Worm (Caenorhabditis elegans) whole organism, L1 larva: ENCODE data around the gene Y49F6B.20.

ENCODE experiments used
- aha-1 ChIP-seq: fragments of 150-350 bp; optimal IDR thresholded peaks from 2 replicates; lab custom pipeline; 2014; ENCODE audit warnings: missing biosample characterization, missing genetic modification characterization
- ama-1 ChIP-seq: fragments of 150-350 bp; optimal IDR thresholded peaks from 2 replicates; lab custom pipeline; 2014
- blmp-1 ChIP-seq: fragments of 150-350 bp; optimal IDR thresholded peaks from 2 replicates; lab custom pipeline; 2014; ENCODE audit warnings: missing biosample characterization, missing genetic modification characterization
- ceh-8 ChIP-seq: fragments of 200-800 bp; sonication (Bioruptor generic); optimal IDR thresholded peaks from 2 replicates; lab custom pipeline; 2018; ENCODE audit warnings: mild to moderate bottlenecking, missing genetic modification characterization, moderate library complexity, missing compliant biosample characterization
- ceh-82 ChIP-seq, 3 experiments: fragments of 150-350 bp in 1 of 3; sonication (generic microtip) in 2 of 3; optimal IDR thresholded peaks; 2 replicates each; lab custom pipeline; 2014 to 2017; ENCODE audit warnings: missing biosample characterization in 3 of 3, missing genetic modification characterization in 3 of 3
- ceh-88 ChIP-seq: fragments of 200-800 bp; sonication (Bioruptor generic); IDR thresholded peaks from 2 replicates; pipeline ENCODE4 v1.3.6; 2022; ENCODE audit warnings: missing genetic modification characterization, missing compliant biosample characterization
- ceh-90 ChIP-seq: sonication (generic microtip); optimal IDR thresholded peaks from 2 replicates; lab custom pipeline; 2016; ENCODE audit warnings: missing genetic modification characterization, missing compliant biosample characterization
- dpl-1 ChIP-seq, 3 experiments: fragments of 150-350 bp in 2 of 3; sonication (generic microtip) in 1 of 3; optimal IDR thresholded peaks; 2 replicates each; lab custom pipeline; 2014 to 2017; ENCODE audit warnings: missing biosample characterization in 3 of 3, missing genetic modification characterization in 3 of 3, missing genetic modification reagents in 3 of 3
- efl-1 ChIP-seq, 4 experiments: fragments of 150-350 bp; optimal IDR thresholded peaks in 3 of 4; peaks in 1 of 4; 1 replicate in 1 of 4; 2 replicates in 3 of 4; lab custom pipeline; 2014; ENCODE audit warnings: missing biosample characterization in 2 of 4, missing genetic modification characterization in 2 of 4, missing genetic modification reagents in 2 of 4
- efl-3 ChIP-seq: fragments of 200-800 bp; sonication (Bioruptor generic); optimal IDR thresholded peaks from 2 replicates; lab custom pipeline; 2018; ENCODE audit warnings: mild to moderate bottlenecking, missing genetic modification characterization, missing compliant biosample characterization
- egl-13 ChIP-seq: sonication (generic microtip); optimal IDR thresholded peaks from 2 replicates; lab custom pipeline; 2016; ENCODE audit warnings: missing genotype, missing genetic modification reagents, missing genetic modification characterization, missing compliant biosample characterization
- egl-27 ChIP-seq, 2 experiments: fragments of 150-350 bp in 1 of 2; sonication (generic microtip); optimal IDR thresholded peaks; 3 replicates each; lab custom pipeline; 2017 to 2018; ENCODE audit warnings: missing biosample characterization in 2 of 2, missing genetic modification characterization in 2 of 2, missing genetic modification reagents in 2 of 2
- elt-2 ChIP-seq: sonication (generic microtip); optimal IDR thresholded peaks from 2 replicates; lab custom pipeline; 2016; ENCODE audit warnings: missing genetic modification characterization, mild to moderate bottlenecking, inconsistent platforms, missing compliant biosample characterization, missing genetic modification reagents
- elt-3 ChIP-seq, 6 experiments: fragments of 150-350 bp in 1 of 6; sonication (generic microtip); optimal IDR thresholded peaks; 2 replicates each; lab custom pipeline; 2017 to 2018; ENCODE audit warnings: missing biosample characterization in 6 of 6, missing genetic modification characterization in 6 of 6, inconsistent platforms in 1 of 6
- ets-5 ChIP-seq: fragments of 200-800 bp; sonication (Bioruptor generic); IDR thresholded peaks from 2 replicates; pipeline ENCODE4 v1.3.6; 2022; ENCODE audit warnings: missing genetic modification characterization, missing compliant biosample characterization
- fkh-10 ChIP-seq: sonication (generic microtip); optimal IDR thresholded peaks from 2 replicates; lab custom pipeline; 2017; ENCODE audit warnings: missing biosample characterization, missing genetic modification reagents, missing genetic modification characterization
- grh-1 ChIP-seq: fragments of 200-800 bp; sonication (Bioruptor generic); IDR thresholded peaks from 2 replicates; pipeline ENCODE4 v1.3.6; 2022; ENCODE audit warnings: missing genetic modification reagents, missing genetic modification characterization, missing compliant biosample characterization
- hpl-2 ChIP-seq: fragments of 150-350 bp; optimal IDR thresholded peaks from 2 replicates; lab custom pipeline; 2014; ENCODE audit warnings: missing biosample characterization, missing genetic modification reagents, missing genetic modification characterization
- jun-1 ChIP-seq: fragments of 150-350 bp; optimal IDR thresholded peaks from 2 replicates; lab custom pipeline; 2014; ENCODE audit warnings: missing biosample characterization, missing genetic modification reagents, missing genetic modification characterization
- lin-14 ChIP-seq: fragments of 200-800 bp; sonication (Bioruptor generic); optimal IDR thresholded peaks from 2 replicates; lab custom pipeline; 2018; ENCODE audit warnings: mild to moderate bottlenecking, missing genetic modification characterization, moderate library complexity, missing compliant biosample characterization
- lin-35 ChIP-seq, 2 experiments: fragments of 150-350 bp; optimal IDR thresholded peaks; 2 replicates each; lab custom pipeline; 2014; ENCODE audit warnings: missing biosample characterization in 2 of 2, missing genetic modification characterization in 2 of 2, missing genetic modification reagents in 2 of 2
- lsy-2 ChIP-seq, 2 experiments: fragments of 150-350 bp; optimal IDR thresholded peaks; 2 replicates each; lab custom pipeline; 2014; ENCODE audit warnings: missing biosample characterization in 2 of 2, missing genetic modification characterization in 2 of 2
- mep-1 ChIP-seq: fragments of 150-350 bp; optimal IDR thresholded peaks from 2 replicates; lab custom pipeline; 2014; ENCODE audit warnings: missing biosample characterization, missing genetic modification characterization
- nhr-12 ChIP-seq: sonication (generic microtip); optimal IDR thresholded peaks from 2 replicates; lab custom pipeline; 2017; ENCODE audit warnings: missing biosample characterization, missing genetic modification characterization
- nhr-19 ChIP-seq: fragments of 200-800 bp; sonication (Bioruptor generic); conservative IDR thresholded peaks from 2 replicates; pipeline ENCODE4 v1.3.6; 2022; ENCODE audit warnings: missing genetic modification characterization, missing compliant biosample characterization
- nhr-20 ChIP-seq: sonication (generic microtip); optimal IDR thresholded peaks from 2 replicates; lab custom pipeline; 2016; ENCODE audit warnings: mild to moderate bottlenecking, missing genetic modification characterization, missing compliant biosample characterization
- nhr-47 ChIP-seq: sonication (generic microtip); optimal IDR thresholded peaks from 2 replicates; lab custom pipeline; 2016; ENCODE audit warnings: mild to moderate bottlenecking, missing genetic modification characterization, moderate library complexity, missing compliant biosample characterization
- nhr-71 ChIP-seq: sonication (generic microtip); optimal IDR thresholded peaks from 2 replicates; lab custom pipeline; 2016; ENCODE audit warnings: mild to moderate bottlenecking, missing genetic modification characterization, moderate library complexity, missing compliant biosample characterization
- nhr-77 ChIP-seq: fragments of 150-350 bp; optimal IDR thresholded peaks from 2 replicates; lab custom pipeline; 2014; ENCODE audit warnings: missing biosample characterization, missing genetic modification characterization
- nhr-85 ChIP-seq: sonication (generic microtip); peaks from one replicate; lab custom pipeline; 2016; ENCODE audit warnings: missing genetic modification characterization, inconsistent platforms, missing compliant biosample characterization
- nhr-90 ChIP-seq: sonication (generic microtip); optimal IDR thresholded peaks from 2 replicates; lab custom pipeline; 2016; ENCODE audit warnings: mild to moderate bottlenecking, missing genetic modification characterization, missing compliant biosample characterization; ENCODE audit not compliant: poor library complexity
- pqm-1 ChIP-seq: sonication (generic microtip); optimal IDR thresholded peaks from 3 replicates; lab custom pipeline; 2017; ENCODE audit warnings: missing biosample characterization, missing genetic modification characterization
- rnt-1 ChIP-seq: sonication (generic microtip); optimal IDR thresholded peaks from 2 replicates; lab custom pipeline; 2016; ENCODE audit warnings: mild to moderate bottlenecking, missing genetic modification characterization, moderate library complexity, missing compliant biosample characterization
- snu-23 ChIP-seq: sonication (generic microtip); optimal IDR thresholded peaks from 2 replicates; lab custom pipeline; 2016; ENCODE audit warnings: missing genetic modification characterization, missing compliant biosample characterization
- sup-37 ChIP-seq: fragments of 200-800 bp; sonication (Bioruptor generic); optimal IDR thresholded peaks from 2 replicates; lab custom pipeline; 2018; ENCODE audit warnings: mild to moderate bottlenecking, missing genetic modification characterization, missing compliant biosample characterization
- tbx-2 ChIP-seq: sonication (generic microtip); optimal IDR thresholded peaks from 2 replicates; lab custom pipeline; 2016; ENCODE audit warnings: missing genetic modification characterization, missing compliant biosample characterization
- tlp-1 ChIP-seq: fragments of 150-350 bp; optimal IDR thresholded peaks from 2 replicates; lab custom pipeline; 2014; ENCODE audit warnings: missing biosample characterization, missing genetic modification characterization
- unc-86 ChIP-seq: sonication (generic microtip); optimal IDR thresholded peaks from 2 replicates; lab custom pipeline; 2016; ENCODE audit warnings: missing genetic modification characterization, missing compliant biosample characterization
- unc-98 ChIP-seq: fragments of 200-800 bp; sonication (Bioruptor generic); IDR thresholded peaks from 2 replicates; pipeline ENCODE4 v1.3.6; 2022; ENCODE audit warnings: missing genetic modification characterization, missing compliant biosample characterization
- xbp-1 ChIP-seq: sonication (generic microtip); optimal IDR thresholded peaks from 2 replicates; lab custom pipeline; 2016; ENCODE audit warnings: missing genetic modification characterization, missing compliant biosample characterization
- zip-4 ChIP-seq: fragments of 200-800 bp; sonication (Bioruptor generic); optimal IDR thresholded peaks from 2 replicates; lab custom pipeline; 2018; ENCODE audit warnings: mild to moderate bottlenecking, missing genetic modification characterization, moderate library complexity, missing compliant biosample characterization
- ztf-11 ChIP-seq, 2 experiments: sonication (generic microtip); optimal IDR thresholded peaks; 2 replicates each; lab custom pipeline; 2016 to 2017; ENCODE audit warnings: missing genetic modification characterization in 2 of 2, missing biosample characterization in 1 of 2, missing compliant biosample characterization in 1 of 2

Y49F6B.20 gene

DNA sequence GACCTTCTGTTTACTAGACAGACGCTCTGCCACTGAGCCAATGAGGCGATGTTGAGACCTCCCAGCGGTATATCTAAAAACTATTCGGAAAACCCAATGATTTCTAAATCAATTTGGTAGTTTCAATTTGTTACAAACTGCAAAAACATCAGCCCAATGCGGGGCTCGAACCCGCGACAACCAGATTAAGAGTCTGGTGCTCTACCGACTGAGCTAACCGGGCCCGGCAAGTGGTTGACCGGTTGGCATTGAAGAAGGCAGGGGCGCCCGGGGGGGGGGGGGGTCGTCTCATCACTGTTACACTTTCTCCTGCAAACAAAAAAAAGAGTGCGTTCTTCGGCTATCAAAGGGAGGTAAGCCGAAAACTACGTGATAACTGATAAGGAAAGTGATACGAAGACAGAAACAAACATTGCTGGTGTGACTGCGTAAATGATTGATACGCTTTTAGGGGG, 31.2 kb downstream of the Y49F6B.20 start:
- peak; percentile 39 for TF ChIP-seq nhr-20
- TF ChIP-seq jun-1 (tag; lab: Kevin White, UChicago) = peak; percentile 6
- TF ChIP-seq xbp-1 (tag; lab: Kevin White, UChicago) = peak; percentile 4
- peak; percentile 62 for TF ChIP-seq tlp-1 (tag; lab: Kevin White, UChicago)
- TF ChIP-seq lin-14 (GFP tag; lab: Kevin White, UChicago) = peak; percentile 60
- TF ChIP-seq sup-37 = peak; percentile 10
- TF ChIP-seq lin-35 (GFP tag; optimal IDR thresholded peaks at IDR 0.05; lab: Kevin White, UChicago) = peak in 1 of 2 experiments; percentile 54
- peak; percentile 60 for TF ChIP-seq nhr-71 (tag; lab: Kevin White, UChicago)
- peak; percentile 75 for TF ChIP-seq nhr-90 (tag; lab: Kevin White, UChicago)
- peak in 3 of 6 experiments; percentile 45 to 62 (median 46) for TF ChIP-seq elt-3 (tag; optimal IDR thresholded peaks at IDR 0.05; lab: Kevin White, UChicago)
- TF ChIP-seq grh-1 (GFP tag; lab: Robert Waterston, UW) = 0 out of 2 replicates have a peak, but pooled peaks have one; percentile 6
- no peak for TF ChIP-seq unc-86 (tag; lab: Kevin White, UChicago)
- peak; percentile 66 for TF ChIP-seq blmp-1
- peak in 1 of 3 experiments; percentile 3 for TF ChIP-seq dpl-1 (GFP tag; optimal IDR thresholded peaks at IDR 0.05; lab: Kevin White, UChicago)
- TF ChIP-seq ceh-82 (tag; optimal IDR thresholded peaks at IDR 0.05; lab: Kevin White, UChicago) = peak in 1 of 3 experiments; percentile 3
- peak; percentile 16 for TF ChIP-seq mep-1 (tag; lab: Kevin White, UChicago)
- no peak for TF ChIP-seq zip-4 (GFP tag; lab: Kevin White, UChicago)
- TF ChIP-seq egl-27 (tag; optimal IDR thresholded peaks at IDR 0.05; lab: Kevin White, UChicago) = no peak
- TF ChIP-seq unc-98 (GFP tag; lab: Robert Waterston, UW) = no peak
- no peak for TF ChIP-seq ceh-88 (GFP tag; lab: Robert Waterston, UW)
- peak in 1 of 2 experiments; percentile 20 for TF ChIP-seq efl-1 (optimal IDR thresholded peaks at IDR 0.05; lab: Kevin White, UChicago)
- TF ChIP-seq efl-1 (GFP tag; optimal IDR thresholded peaks at IDR 0.05 in 1 of 2; lab: Kevin White, UChicago) = no peak
- TF ChIP-seq nhr-77 (tag; lab: Kevin White, UChicago) = no peak
- peak; percentile 51 for TF ChIP-seq rnt-1 (tag; lab: Kevin White, UChicago)
- no peak for TF ChIP-seq fkh-10 (GFP tag; lab: Kevin White, UChicago)
- no peak for TF ChIP-seq ceh-90 (tag; lab: Kevin White, UChicago)
- peak; percentile 38 for TF ChIP-seq snu-23 (GFP tag; lab: Kevin White, UChicago)
- peak; percentile 57 for TF ChIP-seq nhr-85 (tag; lab: Kevin White, UChicago)
- TF ChIP-seq ama-1 (lab: Kevin White, UChicago) = no peak
- TF ChIP-seq elt-2 (tag; lab: Kevin White, UChicago) = peak; percentile 97
- TF ChIP-seq nhr-19 (GFP tag; lab: Robert Waterston, UW) = peak; percentile 64
- TF ChIP-seq tbx-2 = peak; percentile 22
- TF ChIP-seq pqm-1 (tag; lab: Kevin White, UChicago) = peak; percentile 43
- peak; percentile 64 for TF ChIP-seq nhr-47
- TF ChIP-seq lsy-2 (tag; optimal IDR thresholded peaks at IDR 0.05; lab: Kevin White, UChicago) = no peak

DNA sequence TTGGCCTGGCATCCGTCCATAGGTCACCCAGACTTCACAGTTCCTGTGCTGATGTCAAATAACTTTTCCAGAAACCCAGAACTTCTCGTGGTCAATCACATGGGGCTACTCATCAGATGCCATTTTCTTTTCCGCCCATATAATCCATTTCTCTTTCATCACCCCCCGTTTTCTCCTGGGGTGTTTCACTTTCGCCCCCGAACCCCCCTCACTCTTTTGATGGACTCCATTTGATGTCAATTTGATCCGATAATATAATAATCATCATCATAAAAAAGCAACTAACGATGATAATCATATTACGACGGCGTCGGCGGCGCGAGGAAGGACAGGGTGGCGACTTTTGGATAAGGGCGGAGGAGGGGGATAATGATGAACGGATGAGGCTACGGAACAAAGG, 32.2 kb downstream of the Y49F6B.20 start:
- TF ChIP-seq blmp-1 = peak; percentile 90
- no peak for TF ChIP-seq ceh-88 (GFP tag; lab: Robert Waterston, UW)
- no peak for TF ChIP-seq nhr-12 (tag; lab: Kevin White, UChicago)

DNA sequence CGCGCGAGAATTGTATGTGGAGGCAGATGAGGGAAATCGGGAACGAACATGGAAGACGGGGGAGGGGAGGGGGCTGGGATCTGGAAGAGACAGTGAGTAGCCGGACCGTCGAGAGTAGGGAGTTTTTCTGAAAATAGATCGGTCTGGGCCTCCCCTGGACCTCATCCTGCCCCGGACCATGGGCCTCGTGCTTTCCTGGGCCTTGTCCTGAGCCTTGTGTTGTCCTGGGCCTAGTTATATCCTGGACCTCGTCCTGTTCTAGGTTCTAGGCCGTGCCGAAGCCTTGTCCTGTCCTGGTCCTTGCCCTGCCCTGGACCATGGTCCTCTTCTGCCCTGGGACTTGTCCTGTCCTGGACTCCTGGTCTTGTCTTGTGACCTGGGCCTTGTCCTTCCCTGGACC, 33.1 kb downstream of the Y49F6B.20 start:
- no peak for TF ChIP-seq mep-1 (tag; lab: Kevin White, UChicago)
- no peak for TF ChIP-seq nhr-12 (tag; lab: Kevin White, UChicago)
- TF ChIP-seq lin-35 (GFP tag; optimal IDR thresholded peaks at IDR 0.05; lab: Kevin White, UChicago) = no peak
- TF ChIP-seq aha-1 = no peak
- no peak for TF ChIP-seq ets-5 (GFP tag; lab: Robert Waterston, UW)
- TF ChIP-seq ztf-11 (tag; optimal IDR thresholded peaks at IDR 0.05; lab: Kevin White, UChicago) = no peak
- no peak for TF ChIP-seq zip-4 (GFP tag; lab: Kevin White, UChicago)
- TF ChIP-seq ceh-8 (GFP tag; lab: Kevin White, UChicago) = no peak
- TF ChIP-seq efl-3 = no peak
- TF ChIP-seq hpl-2 (GFP tag; lab: Kevin White, UChicago) = no peak
- no peak for TF ChIP-seq ceh-90 (tag; lab: Kevin White, UChicago)
- no peak for TF ChIP-seq nhr-77 (tag; lab: Kevin White, UChicago)
- no peak for TF ChIP-seq egl-13 (tag; lab: Kevin White, UChicago)
